Worm (Caenorhabditis elegans): ENCODE results near the gene B0250.8.

Gene B0250.8

ce11 chrV:20451793-20452192 lies 18.5 kb downstream of the B0250.8 start:
- TF ChIP-seq atf-7 (tag; optimal IDR thresholded peaks at IDR 0.05): no peak

ce11 chrV:20445898-20446297 lies 24.4 kb downstream of the B0250.8 start:
- TF ChIP-seq zfh-2 (GFP tag; conservative IDR thresholded peaks at IDR 0.05) (peak; percentile 83), snpc-4 (GFP tag; optimal IDR thresholded peaks at IDR 0.05) (no peak), snpc-4 (tag; optimal IDR thresholded peaks at IDR 0.05) (no peak)

- TF ChIP-seq xnd-1 (tag; optimal IDR thresholded peaks at IDR 0.05): peak; percentile 56
- peak; percentile 33; the same call in 1 of the 2 replicates for TF ChIP-seq dox-1 (GFP tag; IDR thresholded peaks at IDR 0.05)
- 0 out of 2 replicates have a peak, but pooled peaks have one; percentile 49 for TF ChIP-seq nfyb-1 (GFP tag; IDR thresholded peaks at IDR 0.05)
- TF ChIP-seq him-1 (tag; optimal IDR thresholded peaks at IDR 0.05): peak; percentile 49
- 0 out of 2 replicates have a peak, but pooled peaks have one; percentile 35 for TF ChIP-seq D2030.7 (GFP tag; IDR thresholded peaks at IDR 0.05)
- peak; percentile 70 for TF ChIP-seq madf-6 (GFP tag; IDR thresholded peaks at IDR 0.05)
Measured at ce11 chrV:20431390-20431789, 38.9 kb downstream of the B0250.8 start.

- TF ChIP-seq unc-130 (GFP tag; optimal IDR thresholded peaks at IDR 0.05) (no peak), F55B11.4 (tag; optimal IDR thresholded peaks at IDR 0.05; ENCODE audit: borderline replicate concordance, insufficient read depth) (no peak), F22D6.2 (tag; optimal IDR thresholded peaks at IDR 0.05) (no peak), attf-5 (GFP tag; optimal IDR thresholded peaks at IDR 0.05) (no peak), ZK185.1 (tag; optimal IDR thresholded peaks at IDR 0.05; ENCODE audit: poor library complexity, severe bottlenecking) (no peak), mcd-1 (GFP tag; IDR thresholded peaks at IDR 0.05) (no peak), nfyb-1 (GFP tag; IDR thresholded peaks at IDR 0.05) (no peak), hrde-1 (tag; optimal IDR thresholded peaks at IDR 0.05; ENCODE audit: borderline replicate concordance) (no peak), unc-62 (GFP tag; optimal IDR thresholded peaks at IDR 0.05) (no peak), F57C9.4 (tag; optimal IDR thresholded peaks at IDR 0.05) (no peak), C06A6.2 (GFP tag; conservative IDR thresholded peaks at IDR 0.05) (no peak), F49E8.2 (tag; optimal IDR thresholded peaks at IDR 0.05; ENCODE audit: insufficient read depth) (no peak), madf-8 (GFP tag; conservative IDR thresholded peaks at IDR 0.05) (no peak), ceh-27 (GFP tag; optimal IDR thresholded peaks at IDR 0.05) (no peak), Y67H2A.10 (GFP tag; conservative IDR thresholded peaks at IDR 0.05) (no peak), snpc-4 (GFP tag; optimal IDR thresholded peaks at IDR 0.05) (no peak), snpc-4 (tag; optimal IDR thresholded peaks at IDR 0.05) (no peak), attf-3 (GFP tag; conservative IDR thresholded peaks at IDR 0.05) (no peak), B0261.1 (tag; optimal IDR thresholded peaks at IDR 0.05) (no peak), rcor-1 (GFP tag; IDR thresholded peaks at IDR 0.05) (no peak)
Measured at ce11 chrV:20425183-20425400, 45.2 kb downstream of the B0250.8 start, which contains the start of the genes fce-2 and F48F5.8. Gene fce-2 (plus strand): TSS chrV:20425301. Gene F48F5.8 (plus strand): TSS chrV:20425342.

ce11 chrV:20424229-20425182 lies 45.8 kb downstream of the B0250.8 start:
- no peak for TF ChIP-seq akir-1 (GFP tag; optimal IDR thresholded peaks at IDR 0.05)
- no peak for TF ChIP-seq rec-8 (tag; optimal IDR thresholded peaks at IDR 0.05)
- TF ChIP-seq K11D2.4 (GFP tag; IDR thresholded peaks at IDR 0.05): no peak
- peak; percentile 45; the same call in 1 of the 2 replicates for TF ChIP-seq D2030.7 (GFP tag; IDR thresholded peaks at IDR 0.05)
- TF ChIP-seq madf-6 (GFP tag; IDR thresholded peaks at IDR 0.05): peak; percentile 14; the same call in 1 of the 2 replicates
- TF ChIP-seq nhr-179 (tag; optimal IDR thresholded peaks at IDR 0.05): no peak
- TF ChIP-seq ztf-22 (GFP tag; optimal IDR thresholded peaks at IDR 0.05): no peak
- TF ChIP-seq ceh-91 (GFP tag; IDR thresholded peaks at IDR 0.05): peak; percentile 29; the same call in 1 of the 2 replicates
- TF ChIP-seq zim-3 (tag; optimal IDR thresholded peaks at IDR 0.05): no peak
- no peak for TF ChIP-seq nfyb-1 (GFP tag; IDR thresholded peaks at IDR 0.05)
- TF ChIP-seq mcd-1 (GFP tag; IDR thresholded peaks at IDR 0.05): peak; percentile 41
- TF ChIP-seq ztf-18 (tag; optimal IDR thresholded peaks at IDR 0.05): no peak
- TF ChIP-seq lir-1 (GFP tag; conservative IDR thresholded peaks at IDR 0.05): no peak
- TF ChIP-seq rpc-1 (optimal IDR thresholded peaks at IDR 0.05): no peak
- TF ChIP-seq rpc-1 (tag; optimal IDR thresholded peaks at IDR 0.05): no peak
- no peak for TF ChIP-seq ets-4 (GFP tag; optimal IDR thresholded peaks at IDR 0.05)
- no peak for TF ChIP-seq xnd-1 (tag; optimal IDR thresholded peaks at IDR 0.05)
- TF ChIP-seq attf-5 (GFP tag; optimal IDR thresholded peaks at IDR 0.05): no peak
